Worm (Caenorhabditis elegans) whole organism, L4 larva: Measurements from ENCODE around the gene F13C5.2.

ENCODE experiments used
- F26F4.8 ChIP-seq: fragments of 200-800 bp; sonication (Bioruptor generic); conservative IDR thresholded peaks from 2 replicates; pipeline ENCODE4 v1.3.6; 2022; ENCODE audit warnings: missing genetic modification characterization, missing compliant biosample characterization
- F44E2.7 ChIP-seq: fragments of 200-800 bp; sonication (Bioruptor generic); IDR thresholded peaks from 2 replicates; pipeline ENCODE4 v2.1.2; 2022; ENCODE audit warnings: missing genetic modification characterization, missing compliant biosample characterization
- F49E8.2 ChIP-seq: sonication (generic microtip); optimal IDR thresholded peaks from 2 replicates; lab custom pipeline; 2016; ENCODE audit warnings: missing compliant biosample characterization, mild to moderate bottlenecking, missing genetic modification characterization, borderline replicate concordance
- T26A8.4 ChIP-seq: fragments of 200-800 bp; sonication (Bioruptor generic); IDR thresholded peaks from 2 replicates; pipeline ENCODE4 v1.3.6; 2022; ENCODE audit warnings: missing genetic modification characterization, missing compliant biosample characterization
- ZK546.5 ChIP-seq, 2 experiments: sonication (generic microtip); optimal IDR thresholded peaks; 2 replicates each; lab custom pipeline; 2017; ENCODE audit warnings: missing biosample characterization in 2 of 2, missing genetic modification characterization in 2 of 2
- aha-1 ChIP-seq: fragments of 150-350 bp; peaks from one replicate; lab custom pipeline; 2014; ENCODE audit warnings: missing biosample characterization, missing genetic modification characterization
- aly-2 ChIP-seq: sonication (generic microtip); optimal IDR thresholded peaks from 2 replicates; lab custom pipeline; 2018; ENCODE audit warnings: missing biosample characterization, missing genetic modification characterization
- attf-4 ChIP-seq: sonication (generic microtip); optimal IDR thresholded peaks from 3 replicates; lab custom pipeline; 2017; ENCODE audit warnings: missing biosample characterization, missing genetic modification characterization
- ceh-20 ChIP-seq: fragments of 200-800 bp; sonication (Bioruptor generic); IDR thresholded peaks from 2 replicates; pipeline ENCODE4 v1.3.6; 2022; ENCODE audit warnings: missing genetic modification reagents, missing genetic modification characterization, missing compliant biosample characterization
- ceh-32 ChIP-seq: sonication (generic microtip); optimal IDR thresholded peaks from 2 replicates; lab custom pipeline; 2016; ENCODE audit warnings: mild to moderate bottlenecking, missing genetic modification characterization, missing compliant biosample characterization; ENCODE audit not compliant: poor library complexity
- ceh-62 ChIP-seq: sonication (generic microtip); optimal IDR thresholded peaks from 2 replicates; lab custom pipeline; 2017; ENCODE audit warnings: missing biosample characterization, missing genetic modification characterization
- ctbp-1 ChIP-seq: fragments of 200-800 bp; sonication (Bioruptor generic); IDR thresholded peaks from 2 replicates; pipeline ENCODE4 v1.3.6; 2022; ENCODE audit warnings: missing genetic modification reagents, missing genetic modification characterization, missing compliant biosample characterization
- dmd-6 ChIP-seq: fragments of 200-800 bp; sonication (Bioruptor generic); IDR thresholded peaks from 2 replicates; pipeline ENCODE4 v1.3.6; 2022; ENCODE audit warnings: missing genetic modification reagents, missing genetic modification characterization, missing compliant biosample characterization
- dmd-8 ChIP-seq: fragments of 200-800 bp; sonication (Bioruptor generic); IDR thresholded peaks from 2 replicates; pipeline ENCODE4 v1.3.6; 2022; ENCODE audit warnings: missing genetic modification characterization, missing compliant biosample characterization
- dpl-1 ChIP-seq: fragments of 150-350 bp; optimal IDR thresholded peaks from 2 replicates; lab custom pipeline; 2014; ENCODE audit warnings: missing biosample characterization, missing genetic modification reagents, missing genetic modification characterization
- fos-1 ChIP-seq: fragments of 150-350 bp; optimal IDR thresholded peaks from 2 replicates; lab custom pipeline; 2014; ENCODE audit warnings: missing biosample characterization, missing genetic modification characterization
- hif-1 ChIP-seq, 2 experiments: sonication (generic microtip); optimal IDR thresholded peaks; 2 replicates each; lab custom pipeline; 2016 to 2017; ENCODE audit warnings: missing compliant biosample characterization in 2 of 2, missing genetic modification characterization in 2 of 2, missing genetic modification reagents in 2 of 2, missing genotype in 2 of 2, mild to moderate bottlenecking in 1 of 2
- hmg-1.1 ChIP-seq: fragments of 200-800 bp; sonication (Bioruptor generic); IDR thresholded peaks from 2 replicates; pipeline ENCODE4 v1.3.6; 2022; ENCODE audit warnings: missing genetic modification reagents, missing genetic modification characterization, missing compliant biosample characterization
- jun-1 ChIP-seq: fragments of 150-350 bp; optimal IDR thresholded peaks from 2 replicates; lab custom pipeline; 2014; ENCODE audit warnings: missing biosample characterization, missing genetic modification reagents, missing genetic modification characterization
- lim-7 ChIP-seq: fragments of 200-800 bp; sonication (Bioruptor generic); IDR thresholded peaks from 2 replicates; pipeline ENCODE4 v1.3.6; 2022; ENCODE audit warnings: missing genetic modification characterization, missing compliant biosample characterization
- lin-15B ChIP-seq: fragments of 150-350 bp; sonication (generic microtip); optimal IDR thresholded peaks from 3 replicates; lab custom pipeline; 2014; ENCODE audit warnings: missing biosample characterization, missing genetic modification characterization
- lin-38 ChIP-seq: fragments of 200-800 bp; sonication (Bioruptor generic); IDR thresholded peaks from 2 replicates; pipeline ENCODE4 v1.3.6; 2022; ENCODE audit warnings: missing genetic modification reagents, missing genetic modification characterization, missing compliant biosample characterization
- lir-3 ChIP-seq: sonication (generic microtip); optimal IDR thresholded peaks from 2 replicates; lab custom pipeline; 2016; ENCODE audit warnings: mild to moderate bottlenecking, missing genetic modification characterization, missing compliant biosample characterization
- madf-5 ChIP-seq, 2 experiments: fragments of 200-800 bp; sonication (Bioruptor generic); IDR thresholded peaks; 2 replicates each; pipeline ENCODE4 v1.3.6; 2022; ENCODE audit warnings: missing compliant biosample characterization in 2 of 2, missing genetic modification characterization in 2 of 2
- mdt-29 ChIP-seq: fragments of 200-800 bp; sonication (Bioruptor generic); IDR thresholded peaks from 2 replicates; pipeline ENCODE4 v1.3.6; 2022; ENCODE audit warnings: missing genetic modification reagents, missing genetic modification characterization, missing compliant biosample characterization
- mep-1 ChIP-seq: fragments of 150-350 bp; sonication (generic microtip); optimal IDR thresholded peaks from 3 replicates; lab custom pipeline; 2014; ENCODE audit warnings: missing biosample characterization, missing genetic modification characterization
- mes-2 ChIP-seq: sonication (generic microtip); optimal IDR thresholded peaks from 2 replicates; lab custom pipeline; 2016; ENCODE audit warnings: missing genotype, mild to moderate bottlenecking, missing genetic modification characterization, missing compliant biosample characterization; ENCODE audit not compliant: poor library complexity, severe bottlenecking
- mxl-2 ChIP-seq: fragments of 200-800 bp; sonication (Bioruptor generic); conservative IDR thresholded peaks from 2 replicates; pipeline ENCODE4 v1.3.6; 2022; ENCODE audit warnings: missing genetic modification reagents, missing genetic modification characterization, missing compliant biosample characterization
- nhr-10 ChIP-seq: fragments of 150-350 bp; optimal IDR thresholded peaks from 2 replicates; lab custom pipeline; 2014; ENCODE audit warnings: missing biosample characterization, missing genetic modification characterization
- nhr-11 ChIP-seq: fragments of 150-350 bp; optimal IDR thresholded peaks from 2 replicates; lab custom pipeline; 2014; ENCODE audit warnings: missing biosample characterization, missing genetic modification characterization
- nhr-111 ChIP-seq: fragments of 200-800 bp; sonication (Bioruptor generic); optimal IDR thresholded peaks from 2 replicates; lab custom pipeline; 2018; ENCODE audit warnings: mild to moderate bottlenecking, missing genetic modification characterization, missing compliant biosample characterization
- nhr-25 ChIP-seq: sonication (generic microtip); optimal IDR thresholded peaks from 2 replicates; lab custom pipeline; 2017; ENCODE audit warnings: missing genetic modification characterization, mild to moderate bottlenecking, missing compliant biosample characterization, antibody characterized with exemption, moderate library complexity, borderline replicate concordance; ENCODE audit not compliant: insufficient read depth
- nhr-41 ChIP-seq: fragments of 200-800 bp; sonication (Bioruptor generic); IDR thresholded peaks from 2 replicates; pipeline ENCODE4 v1.3.6; 2022; ENCODE audit warnings: missing genetic modification reagents, missing genetic modification characterization, missing compliant biosample characterization
- nhr-48 ChIP-seq: sonication (generic microtip); optimal IDR thresholded peaks from 2 replicates; lab custom pipeline; 2016; ENCODE audit warnings: mild to moderate bottlenecking, missing genetic modification characterization, missing compliant biosample characterization
- nhr-6 ChIP-seq: fragments of 150-350 bp; optimal IDR thresholded peaks from 2 replicates; lab custom pipeline; 2014; ENCODE audit warnings: missing biosample characterization, missing genetic modification characterization
- nhr-77 ChIP-seq: fragments of 150-350 bp; optimal IDR thresholded peaks from 2 replicates; lab custom pipeline; 2014; ENCODE audit warnings: missing biosample characterization, missing genetic modification characterization
- pha-4 ChIP-seq, 2 experiments: fragments of 150-350 bp in 1 of 2; fragments of 200-800 bp in 1 of 2; sonication (Bioruptor generic) in 1 of 2; IDR thresholded peaks in 1 of 2; optimal IDR thresholded peaks in 1 of 2; 2 replicates each; pipeline versions ENCODE4 v1.3.6 to Lab custom; 2014 to 2022; ENCODE audit warnings: missing genetic modification characterization in 2 of 2, missing genetic modification reagents in 2 of 2, missing biosample characterization in 1 of 2, missing compliant biosample characterization in 1 of 2
- pqm-1 ChIP-seq: sonication (generic microtip); optimal IDR thresholded peaks from 2 replicates; lab custom pipeline; 2017; ENCODE audit warnings: missing biosample characterization, missing genetic modification characterization
- rbr-2 ChIP-seq: sonication (generic microtip); optimal IDR thresholded peaks from 2 replicates; lab custom pipeline; 2016; ENCODE audit warnings: missing genotype, missing genetic modification characterization, missing compliant biosample characterization
- saeg-2 ChIP-seq: fragments of 200-800 bp; sonication (Bioruptor generic); IDR thresholded peaks from 2 replicates; pipeline ENCODE4 v1.3.6; 2022; ENCODE audit warnings: missing genetic modification reagents, missing genetic modification characterization, missing compliant biosample characterization
- set-16 ChIP-seq: fragments of 200-800 bp; sonication (Bioruptor generic); IDR thresholded peaks from 2 replicates; pipeline ENCODE4 v1.3.6; 2022; ENCODE audit warnings: missing genetic modification reagents, missing genetic modification characterization, missing compliant biosample characterization
- skn-1 ChIP-seq: fragments of 150-350 bp; optimal IDR thresholded peaks from 2 replicates; lab custom pipeline; 2014; ENCODE audit warnings: missing biosample characterization, missing genetic modification characterization
- snpc-4 ChIP-seq: fragments of 150-350 bp; optimal IDR thresholded peaks from 2 replicates; lab custom pipeline; 2014; ENCODE audit warnings: missing biosample characterization, missing genetic modification characterization
- tag-97 ChIP-seq: fragments of 200-800 bp; sonication (Bioruptor generic); IDR thresholded peaks from 2 replicates; pipeline ENCODE4 v1.3.6; 2022; ENCODE audit warnings: missing genetic modification characterization, missing compliant biosample characterization
- tra-1 ChIP-seq: fragments of 200-800 bp; sonication (Bioruptor generic); IDR thresholded peaks from 2 replicates; pipeline ENCODE4 v1.3.6; 2022; ENCODE audit warnings: missing genetic modification reagents, missing genetic modification characterization, missing compliant biosample characterization
- unc-130 ChIP-seq: sonication (generic microtip); optimal IDR thresholded peaks from 2 replicates; lab custom pipeline; 2016; ENCODE audit warnings: missing genetic modification reagents, missing genetic modification characterization, missing compliant biosample characterization
- unc-39 ChIP-seq: sonication (generic microtip); optimal IDR thresholded peaks from 2 replicates; lab custom pipeline; 2017; ENCODE audit warnings: missing biosample characterization, missing genetic modification characterization
- unc-62 ChIP-seq, 3 experiments: fragments of 150-350 bp in 1 of 3; sonication (generic microtip); optimal IDR thresholded peaks in 2 of 3; peaks in 1 of 3; 1 replicate in 1 of 3; 2 replicates in 2 of 3; lab custom pipeline; 2014 to 2017; ENCODE audit warnings: missing biosample characterization in 3 of 3, missing genetic modification characterization in 3 of 3, missing genetic modification reagents in 3 of 3, missing genotype in 1 of 3
- zfp-3 ChIP-seq: fragments of 200-800 bp; sonication (Bioruptor generic); conservative IDR thresholded peaks from 2 replicates; pipeline ENCODE4 v1.3.6; 2022; ENCODE audit warnings: missing genetic modification reagents, missing genetic modification characterization, missing compliant biosample characterization
- ztf-11 ChIP-seq: fragments of 150-350 bp; optimal IDR thresholded peaks from 2 replicates; lab custom pipeline; 2014; ENCODE audit warnings: missing biosample characterization, missing genetic modification characterization
- ztf-7 ChIP-seq: fragments of 150-350 bp; optimal IDR thresholded peaks from 2 replicates; lab custom pipeline; 2014; ENCODE audit warnings: missing biosample characterization, missing genetic modification characterization

The F13C5.2 gene

DNA sequence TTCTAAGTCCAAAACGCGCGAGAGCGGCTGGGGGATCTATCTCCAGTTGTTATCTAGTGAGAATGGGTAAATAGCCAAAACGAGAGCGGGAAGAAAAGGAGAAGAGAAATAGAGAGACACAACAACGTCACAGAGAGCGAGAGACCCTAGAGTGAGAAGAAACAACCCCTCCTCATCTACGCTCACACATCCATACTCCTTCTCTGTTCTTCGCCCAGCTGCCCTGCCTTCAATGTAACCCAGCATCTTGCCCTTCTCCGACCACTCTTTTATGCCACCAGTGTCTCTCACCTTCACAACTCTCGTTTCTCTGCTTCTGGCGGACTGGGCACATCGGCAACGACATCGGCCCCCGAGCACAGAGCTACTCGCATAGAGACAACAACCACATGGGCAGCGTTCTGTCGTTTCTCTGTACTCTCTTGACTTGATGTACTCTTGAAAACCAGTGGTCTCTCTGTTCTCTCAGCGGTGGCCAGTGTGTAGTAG lies 471 bp upstream of the F13C5.2 start (continued):
- TF ChIP-seq pha-4 (GFP tag; IDR thresholded peaks at IDR 0.05; lab: Robert Waterston, UW) (peak; percentile 67; the same call in 1 of the 2 replicates), pha-4 (tag; optimal IDR thresholded peaks at IDR 0.05; lab: Kevin White, UChicago) (peak; percentile 47), ceh-62 (tag; lab: Kevin White, UChicago) (no peak), aha-1 (tag; lab: Kevin White, UChicago) (peak; percentile 99), jun-1 (tag; lab: Kevin White, UChicago) (peak; percentile 19), pqm-1 (tag; lab: Kevin White, UChicago) (peak; percentile 35), F49E8.2 (tag; lab: Kevin White, UChicago) (no peak), mep-1 (tag; lab: Kevin White, UChicago) (peak; percentile 97), madf-5 (GFP tag; IDR thresholded peaks at IDR 0.05; lab: Robert Waterston, UW) (no peak), ceh-32 (tag; lab: Kevin White, UChicago) (peak; percentile 31), nhr-111 (GFP tag; lab: Kevin White, UChicago) (no peak), T26A8.4 (GFP tag; lab: Robert Waterston, UW) (peak; percentile 70), ctbp-1 (peak; percentile 82), lin-15B (tag; lab: Kevin White, UChicago) (no peak), F44E2.7 (no peak), set-16 (peak; percentile 77), hif-1 (tag; optimal IDR thresholded peaks at IDR 0.05; lab: Kevin White, UChicago) (peak in 1 of 2 experiments; percentile 72), mxl-2 (no peak), tag-97 (no peak), hmg-1.1 (GFP tag; lab: Robert Waterston, UW) (peak; percentile 96), nhr-10 (tag; lab: Kevin White, UChicago) (peak; percentile 58), nhr-6 (tag; lab: Kevin White, UChicago) (peak; percentile 54), rbr-2 (tag; lab: Kevin White, UChicago) (peak; percentile 92), dpl-1 (GFP tag; lab: Kevin White, UChicago) (peak; percentile 12), lin-38 (GFP tag; lab: Robert Waterston, UW) (no peak; the same call in 1 of the 2 replicates), nhr-48 (tag; lab: Kevin White, UChicago) (peak; percentile 61), unc-130 (no peak), dmd-6 (GFP tag; lab: Robert Waterston, UW) (peak; percentile 84), ztf-11 (tag; lab: Kevin White, UChicago) (no peak), zfp-3 (GFP tag; lab: Robert Waterston, UW) (no peak), aly-2 (no peak), unc-62 (GFP tag; optimal IDR thresholded peaks at IDR 0.05 in 1 of 2; lab: Kevin White, UChicago) (peak in 1 of 2 experiments; percentile 95), unc-62 (tag; optimal IDR thresholded peaks at IDR 0.05; lab: Kevin White, UChicago) (no peak), lir-3 (tag; lab: Kevin White, UChicago) (no peak), nhr-25 (tag; lab: Kevin White, UChicago) (peak; percentile 74), snpc-4 (tag; lab: Kevin White, UChicago) (no peak), tra-1 (GFP tag; lab: Robert Waterston, UW) (no peak), nhr-41 (GFP tag; lab: Robert Waterston, UW) (no peak), dmd-8 (GFP tag; lab: Robert Waterston, UW) (no peak), mes-2 (tag; lab: Kevin White, UChicago) (peak; percentile 51), mdt-29 (GFP tag; lab: Robert Waterston, UW) (no peak), nhr-77 (tag; lab: Kevin White, UChicago) (peak; percentile 92), F26F4.8 (GFP tag; lab: Robert Waterston, UW) (no peak), ztf-7 (tag; lab: Kevin White, UChicago) (peak; percentile 75), lim-7 (GFP tag; lab: Robert Waterston, UW) (no peak), ceh-20 (0 out of 2 replicates have a peak, but pooled peaks have one; percentile 40), saeg-2 (GFP tag; lab: Robert Waterston, UW) (no peak), fos-1 (tag; lab: Kevin White, UChicago) (no peak), nhr-11 (tag; lab: Kevin White, UChicago) (peak; percentile 90), attf-4 (tag; lab: Kevin White, UChicago) (no peak), ZK546.5 (tag; optimal IDR thresholded peaks at IDR 0.05; lab: Kevin White, UChicago) (no peak), unc-39 (tag; lab: Kevin White, UChicago) (no peak), skn-1 (tag; lab: Kevin White, UChicago) (no peak)
